Fruit fly (Drosophila melanogaster) whole organism, embryonic: ENCODE results near the gene fru.

Experiments used
- Atf3 ChIP-seq: fragments of 200-800 bp; sonication (Bioruptor generic); optimal IDR thresholded peaks from 3 replicates; lab custom pipeline; 2016; ENCODE audit warnings: missing biosample characterization, missing genetic modification characterization
- CG1024 ChIP-seq: fragments of 200-800 bp; sonication (Bioruptor generic); IDR thresholded peaks from 2 replicates; pipeline ENCODE4 v1.3.6; 2022; ENCODE audit warnings: missing biosample characterization, missing genetic modification characterization
- CG15479 ChIP-seq: fragments of 200-800 bp; sonication (Bioruptor generic); optimal IDR thresholded peaks from 3 replicates; lab custom pipeline; 2019; ENCODE audit warnings: missing biosample characterization, mild to moderate bottlenecking, missing genetic modification characterization, moderate library complexity
- CG17385 ChIP-seq: fragments of 200-800 bp; sonication (Bioruptor generic); optimal IDR thresholded peaks from 3 replicates; lab custom pipeline; 2018; ENCODE audit warnings: missing biosample characterization, mild to moderate bottlenecking, missing genetic modification characterization
- CG17568 ChIP-seq: fragments of 200-800 bp; sonication (Bioruptor generic); optimal IDR thresholded peaks from 2 replicates; lab custom pipeline; 2018; ENCODE audit warnings: missing biosample characterization, mild to moderate bottlenecking, missing genetic modification characterization, moderate library complexity
- CG30431 ChIP-seq: fragments of 200-800 bp; sonication (Bioruptor generic); optimal IDR thresholded peaks from 2 replicates; lab custom pipeline; 2017; ENCODE audit warnings: missing biosample characterization, missing genetic modification characterization
- CG42726 ChIP-seq: fragments of 200-800 bp; sonication (Bioruptor generic); IDR thresholded peaks from 2 replicates; pipeline ENCODE4 v1.3.6; 2022; ENCODE audit warnings: missing biosample characterization, missing genetic modification characterization; ENCODE audit not compliant: partially characterized antibody
- CG4360 ChIP-seq: fragments of 200-800 bp; sonication (Bioruptor generic); IDR thresholded peaks from 2 replicates; pipeline ENCODE4 v1.3.6; 2022; ENCODE audit warnings: missing biosample characterization, missing genetic modification characterization
- CG6854 ChIP-seq: fragments of 200-800 bp; sonication (Bioruptor generic); optimal IDR thresholded peaks from 3 replicates; lab custom pipeline; 2017; ENCODE audit warnings: missing biosample characterization, mild to moderate bottlenecking, missing genetic modification characterization
- CG7372 ChIP-seq: fragments of 200-800 bp; sonication (Bioruptor generic); IDR thresholded peaks from 2 replicates; pipeline ENCODE4 v1.3.6; 2022; ENCODE audit warnings: missing biosample characterization, missing genetic modification characterization
- CG7556 ChIP-seq: fragments of 200-800 bp; sonication (Bioruptor generic); optimal IDR thresholded peaks from 2 replicates; lab custom pipeline; 2017; ENCODE audit warnings: missing biosample characterization, mild to moderate bottlenecking, missing genetic modification characterization
- CG8388 ChIP-seq: fragments of 200-800 bp; sonication (Bioruptor generic); optimal IDR thresholded peaks from 2 replicates; lab custom pipeline; 2019; ENCODE audit warnings: missing biosample characterization, mild to moderate bottlenecking, missing genetic modification characterization, moderate library complexity
- CG9609 ChIP-seq: fragments of 200-800 bp; sonication (Bioruptor generic); optimal IDR thresholded peaks from 3 replicates; lab custom pipeline; 2016; ENCODE audit warnings: missing biosample characterization, missing genetic modification characterization
- CG9797 ChIP-seq: fragments of 200-800 bp; sonication (Bioruptor generic); optimal IDR thresholded peaks from 3 replicates; lab custom pipeline; 2018; ENCODE audit warnings: missing biosample characterization, mild to moderate bottlenecking, missing genetic modification characterization
- CTCF ChIP-seq: fragments of 200-800 bp; sonication (Bioruptor generic); optimal IDR thresholded peaks from 2 replicates; lab custom pipeline; 2017; ENCODE audit warnings: missing biosample characterization, mild to moderate bottlenecking, missing genetic modification characterization, moderate library complexity
- Camta ChIP-seq: fragments of 200-800 bp; sonication (Bioruptor generic); optimal IDR thresholded peaks from 2 replicates; lab custom pipeline; 2016; ENCODE audit warnings: missing biosample characterization, missing genetic modification characterization
- D19A ChIP-seq: fragments of 200-800 bp; optimal IDR thresholded peaks from 3 replicates; lab custom pipeline; 2019; ENCODE audit warnings: missing biosample characterization, mild to moderate bottlenecking, missing genetic modification characterization, moderate library complexity
- GATAe ChIP-seq: fragments of 200-800 bp; sonication (Bioruptor generic); conservative IDR thresholded peaks from 2 replicates; pipeline ENCODE4 v1.3.6; 2022; ENCODE audit warnings: missing biosample characterization, missing genetic modification characterization
- HmgD ChIP-seq: fragments of 200-800 bp; sonication (Bioruptor generic); optimal IDR thresholded peaks from 3 replicates; lab custom pipeline; 2016; ENCODE audit warnings: missing biosample characterization, missing genetic modification characterization
- Jarid2 ChIP-seq: fragments of 200-800 bp; sonication (Bioruptor generic); optimal IDR thresholded peaks from 3 replicates; lab custom pipeline; 2017; ENCODE audit warnings: mild to moderate bottlenecking, missing biosample characterization, missing genetic modification reagents, missing genetic modification characterization
- Myb ChIP-seq: fragments of 200-800 bp; sonication (Bioruptor generic); optimal IDR thresholded peaks from 2 replicates; lab custom pipeline; 2016; ENCODE audit warnings: missing biosample characterization, missing genetic modification characterization
- Side ChIP-seq: fragments of 200-800 bp; sonication (Bioruptor generic); optimal IDR thresholded peaks from 2 replicates; lab custom pipeline; 2016; ENCODE audit warnings: missing biosample characterization, missing genetic modification characterization
- Sry-β ChIP-seq: fragments of 200-800 bp; sonication (Bioruptor generic); optimal IDR thresholded peaks from 2 replicates; lab custom pipeline; 2018; ENCODE audit warnings: missing biosample characterization, mild to moderate bottlenecking, missing genetic modification characterization, moderate library complexity
- Ssrp ChIP-seq: fragments of 200-800 bp; sonication (Bioruptor generic); optimal IDR thresholded peaks from 2 replicates; lab custom pipeline; 2018; ENCODE audit warnings: missing biosample characterization, mild to moderate bottlenecking, missing genetic modification characterization, moderate library complexity
- Vsx1 ChIP-seq: fragments of 200-800 bp; sonication (Bioruptor generic); optimal IDR thresholded peaks from 2 replicates; lab custom pipeline; 2017; ENCODE audit warnings: missing biosample characterization, mild to moderate bottlenecking, missing genetic modification characterization, missing genetic modification reagents
- abd-A ChIP-seq: fragments of 200-800 bp; sonication (Bioruptor generic); optimal IDR thresholded peaks from 3 replicates; lab custom pipeline; 2019; ENCODE audit warnings: missing biosample characterization, mild to moderate bottlenecking, missing genetic modification characterization, moderate library complexity
- ac ChIP-seq: fragments of 200-800 bp; sonication (Bioruptor generic); optimal IDR thresholded peaks from 3 replicates; lab custom pipeline; 2017; ENCODE audit warnings: missing biosample characterization, mild to moderate bottlenecking, missing genetic modification characterization
- aop ChIP-seq: fragments of 200-800 bp; sonication (Bioruptor generic); IDR thresholded peaks from 2 replicates; pipeline ENCODE4 v1.3.6; 2022; ENCODE audit warnings: missing biosample characterization, missing genetic modification characterization
- ap ChIP-seq: fragments of 200-800 bp; sonication (Bioruptor generic); IDR thresholded peaks from 2 replicates; pipeline ENCODE4 v1.3.6; 2022; ENCODE audit warnings: missing biosample characterization, missing genetic modification characterization
- az2 ChIP-seq: fragments of 200-800 bp; sonication (Bioruptor generic); optimal IDR thresholded peaks from 3 replicates; lab custom pipeline; 2016; ENCODE audit warnings: missing biosample characterization, missing genetic modification characterization
- bab2 ChIP-seq: fragments of 200-800 bp; sonication (Bioruptor generic); optimal IDR thresholded peaks from 2 replicates; lab custom pipeline; 2016; ENCODE audit warnings: missing biosample characterization, missing genetic modification characterization
- cas ChIP-seq: fragments of 200-800 bp; sonication (Bioruptor generic); IDR thresholded peaks from 2 replicates; pipeline ENCODE4 v1.3.6; 2022; ENCODE audit warnings: missing biosample characterization, missing genetic modification characterization
- cg ChIP-seq: fragments of 200-800 bp; sonication (Bioruptor generic); optimal IDR thresholded peaks from 3 replicates; lab custom pipeline; 2019; ENCODE audit warnings: missing biosample characterization, mild to moderate bottlenecking, missing genetic modification characterization, moderate library complexity
- dimm ChIP-seq: fragments of 200-800 bp; sonication (Bioruptor generic); IDR thresholded peaks from 2 replicates; pipeline ENCODE4 v1.3.6; 2022; ENCODE audit warnings: missing biosample characterization, missing genetic modification characterization
- dpn ChIP-seq, 2 experiments: fragments of 200-800 bp; sonication (Bioruptor generic); optimal IDR thresholded peaks; 3 replicates each; lab custom pipeline; 2016; ENCODE audit warnings: missing biosample characterization in 2 of 2, missing genetic modification characterization in 2 of 2
- en ChIP-seq: fragments of 200-800 bp; sonication (Bioruptor generic); optimal IDR thresholded peaks from 2 replicates; lab custom pipeline; 2016; ENCODE audit warnings: missing biosample characterization, missing genetic modification characterization
- fd64A ChIP-seq: fragments of 200-800 bp; sonication (Bioruptor generic); optimal IDR thresholded peaks from 3 replicates; lab custom pipeline; 2018; ENCODE audit warnings: missing biosample characterization, mild to moderate bottlenecking, missing genetic modification characterization
- gfzf ChIP-seq: fragments of 200-800 bp; sonication (Bioruptor generic); optimal IDR thresholded peaks from 2 replicates; lab custom pipeline; 2016; ENCODE audit warnings: missing biosample characterization, mild to moderate bottlenecking, missing genetic modification characterization, moderate library complexity
- gsb ChIP-seq: fragments of 200-800 bp; sonication (Bioruptor generic); IDR thresholded peaks from 2 replicates; pipeline ENCODE4 v1.3.6; 2022; ENCODE audit warnings: missing biosample characterization, missing genetic modification characterization
- gt ChIP-seq: fragments of 200-800 bp; sonication (Bioruptor generic); IDR thresholded peaks from 2 replicates; pipeline ENCODE4 v1.3.6; 2022; ENCODE audit warnings: missing biosample characterization, missing genetic modification characterization
- jing ChIP-seq: fragments of 200-800 bp; sonication (Bioruptor generic); optimal IDR thresholded peaks from 2 replicates; lab custom pipeline; 2018; ENCODE audit warnings: missing biosample characterization, mild to moderate bottlenecking, missing genetic modification characterization
- lov ChIP-seq, 2 experiments: fragments of 200-800 bp in 1 of 2; fragments of >200 bp in 1 of 2; sonication (Bioruptor generic) in 1 of 2; IDR thresholded peaks in 1 of 2; optimal IDR thresholded peaks in 1 of 2; 2 replicates in 1 of 2; 3 replicates in 1 of 2; pipeline versions ENCODE4 v1.3.6 to Lab custom; 2017 to 2022; ENCODE audit warnings: missing biosample characterization in 1 of 2, missing genetic modification characterization in 1 of 2
- nau ChIP-seq: fragments of 200-800 bp; sonication (Bioruptor generic); optimal IDR thresholded peaks from 3 replicates; lab custom pipeline; 2017; ENCODE audit warnings: missing biosample characterization, mild to moderate bottlenecking, missing genetic modification characterization, missing genetic modification reagents
- psq ChIP-seq: fragments of 200-800 bp; sonication (Bioruptor generic); optimal IDR thresholded peaks from 2 replicates; lab custom pipeline; 2017; ENCODE audit warnings: missing biosample characterization, missing genetic modification characterization
- row ChIP-seq: fragments of 200-800 bp; sonication (Bioruptor generic); IDR thresholded peaks from 3 replicates; pipeline ENCODE4 v1.3.6; 2022; ENCODE audit warnings: missing biosample characterization, missing genetic modification characterization
- sc ChIP-seq, 3 experiments: fragments of >200 bp in 2 of 3; fragments of 200-800 bp in 1 of 3; sonication (Bioruptor generic) in 1 of 3; optimal IDR thresholded peaks; 2 replicates in 2 of 3; 3 replicates in 1 of 3; lab custom pipeline; 2017; ENCODE audit warnings: mild to moderate bottlenecking in 1 of 3, missing biosample characterization in 1 of 3, missing genetic modification characterization in 1 of 3, missing genetic modification reagents in 1 of 3
- sim ChIP-seq: fragments of 200-800 bp; sonication (Bioruptor generic); IDR thresholded peaks from 2 replicates; pipeline ENCODE4 v1.3.6; 2022; ENCODE audit warnings: missing biosample characterization, missing genetic modification characterization
- so ChIP-seq: fragments of 200-800 bp; sonication (Bioruptor generic); IDR thresholded peaks from 3 replicates; pipeline ENCODE4 v1.3.6; 2022; ENCODE audit warnings: missing biosample characterization, missing genetic modification characterization
- vnd ChIP-seq: fragments of 200-800 bp; sonication (Bioruptor generic); IDR thresholded peaks from 3 replicates; pipeline ENCODE4 v1.3.6; 2022; ENCODE audit warnings: missing biosample characterization, missing genetic modification characterization; ENCODE audit not compliant: partially characterized antibody

Gene fru

dm6 chr3R:18573699-18574259 lies 28.4 kb upstream of the fru start (continued):
- TF ChIP-seq CG1024 (GFP tag; lab: Robert Waterston, UW): peak; percentile 51; the same call in 1 of the 2 replicates
- TF ChIP-seq cg (GFP tag; lab: Kevin White, UChicago): peak; percentile 75
- no peak for TF ChIP-seq vnd (GFP tag; lab: Robert Waterston, UW)
- no peak for TF ChIP-seq gfzf (GFP tag; lab: Kevin White, UChicago)
- TF ChIP-seq CG7372: peak; percentile 88
- peak; percentile 96 for TF ChIP-seq row (GFP tag; lab: Robert Waterston, UW)
- TF ChIP-seq Camta (GFP tag; lab: Kevin White, UChicago): peak; percentile 88
- no peak for TF ChIP-seq lov (optimal IDR thresholded peaks at IDR 0.05; lab: Kevin White, UChicago)
- peak; percentile 70; the same call in 1 of the 3 replicates for TF ChIP-seq lov (GFP tag; IDR thresholded peaks at IDR 0.05; lab: Robert Waterston, UW)
- TF ChIP-seq gt (GFP tag; lab: Robert Waterston, UW): peak; percentile 63; the same call in 1 of the 2 replicates
- peak; percentile 95 for TF ChIP-seq Ssrp
- TF ChIP-seq aop (GFP tag; lab: Robert Waterston, UW): peak; percentile 65; the same call in 1 of the 2 replicates
- peak; percentile 44 for TF ChIP-seq CG15479
- TF ChIP-seq cas (GFP tag; lab: Robert Waterston, UW): peak; percentile 76; the same call in 1 of the 2 replicates
- TF ChIP-seq CG17568: peak; percentile 92
- no peak; the same call in 1 of the 2 replicates for TF ChIP-seq dimm
- peak; percentile 90 for TF ChIP-seq CG6854 (GFP tag; lab: Kevin White, UChicago)
- peak; percentile 95 for TF ChIP-seq CG9609 (GFP tag; lab: Kevin White, UChicago)
- TF ChIP-seq gsb: peak; percentile 87
- no peak; the same call in 1 of the 2 replicates for TF ChIP-seq GATAe
- TF ChIP-seq sc (optimal IDR thresholded peaks at IDR 0.05; lab: Kevin White, UChicago): no peak
- TF ChIP-seq sc (GFP tag; optimal IDR thresholded peaks at IDR 0.05; lab: Kevin White, UChicago): peak; percentile 92
- TF ChIP-seq Vsx1 (GFP tag; lab: Kevin White, UChicago): peak; percentile 89
- no peak for TF ChIP-seq CG42726 (GFP tag; lab: Robert Waterston, UW)
- peak; percentile 32 for TF ChIP-seq Sry-β (GFP tag; lab: Kevin White, UChicago)
- peak; percentile 93 for TF ChIP-seq CG17385 (GFP tag; lab: Kevin White, UChicago)
- TF ChIP-seq Jarid2 (GFP tag; lab: Kevin White, UChicago): peak; percentile 79
- TF ChIP-seq sim: peak; percentile 78; the same call in 1 of the 2 replicates
- peak; percentile 67 for TF ChIP-seq ac
- TF ChIP-seq Myb (GFP tag; lab: Kevin White, UChicago): peak; percentile 77
- TF ChIP-seq bab2 (GFP tag; lab: Kevin White, UChicago): peak; percentile 90
- TF ChIP-seq HmgD (GFP tag; lab: Kevin White, UChicago): peak; percentile 61
- TF ChIP-seq Atf3 (GFP tag; lab: Kevin White, UChicago): peak; percentile 93
- peak; percentile 93 to 96 for TF ChIP-seq dpn (GFP tag; optimal IDR thresholded peaks at IDR 0.05; lab: Kevin White, UChicago)
- TF ChIP-seq fd64A (GFP tag; lab: Kevin White, UChicago): peak; percentile 71
- TF ChIP-seq nau (GFP tag; lab: Kevin White, UChicago): peak; percentile 93
- TF ChIP-seq CG4360: peak; percentile 37; the same call in 1 of the 2 replicates
- peak; percentile 95 for TF ChIP-seq so
- TF ChIP-seq az2: peak; percentile 96
- peak; percentile 89 for TF ChIP-seq CG30431 (GFP tag; lab: Kevin White, UChicago)
- TF ChIP-seq psq (GFP tag; lab: Kevin White, UChicago): peak; percentile 85
- TF ChIP-seq abd-A (tag; lab: Kevin White, UChicago): peak; percentile 65
- peak; percentile 93 for TF ChIP-seq CG8388
- peak; percentile 91 for TF ChIP-seq D19A (tag; lab: Kevin White, UChicago)
- peak; percentile 89 for TF ChIP-seq jing (GFP tag; lab: Kevin White, UChicago)
- no peak for TF ChIP-seq CG9797 (GFP tag; lab: Kevin White, UChicago)
- TF ChIP-seq ap (GFP tag; lab: Robert Waterston, UW): peak; percentile 86
- TF ChIP-seq Side (GFP tag; lab: Kevin White, UChicago): peak; percentile 92
- TF ChIP-seq CTCF: peak; percentile 63
- peak; percentile 90 for TF ChIP-seq en
- peak; percentile 96 for TF ChIP-seq CG7556 (GFP tag; lab: Kevin White, UChicago)
